Worm (Caenorhabditis elegans) whole organism, young adult: ENCODE results near the gene set-1.

Experiments
- B0019.2 ChIP-seq: fragments of 200-800 bp; sonication (Bioruptor generic); conservative IDR thresholded peaks from 2 replicates; pipeline ENCODE4 v1.3.6; 2022; ENCODE audit warnings: missing genetic modification reagents, missing genetic modification characterization, missing compliant biosample characterization
- B0035.1 ChIP-seq: sonication (generic microtip); optimal IDR thresholded peaks from 2 replicates; lab custom pipeline; 2016; ENCODE audit warnings: missing genetic modification characterization, mild to moderate bottlenecking, missing compliant biosample characterization, missing genotype, missing genetic modification reagents
- D2030.7 ChIP-seq: fragments of 200-800 bp; sonication (Bioruptor generic); IDR thresholded peaks from 2 replicates; pipeline ENCODE4 v1.3.6; 2022; ENCODE audit warnings: missing genetic modification reagents, missing genetic modification characterization, missing compliant biosample characterization
- F23B12.7 ChIP-seq: sonication (generic microtip); optimal IDR thresholded peaks from 2 replicates; lab custom pipeline; 2017; ENCODE audit warnings: missing genetic modification characterization, mild to moderate bottlenecking, missing compliant biosample characterization, antibody characterized with exemption, moderate library complexity; ENCODE audit not compliant: insufficient read depth
- K12H6.12 ChIP-seq: fragments of 200-800 bp; sonication (Bioruptor generic); optimal IDR thresholded peaks from 2 replicates; lab custom pipeline; 2018; ENCODE audit warnings: mild to moderate bottlenecking, missing genetic modification characterization, missing compliant biosample characterization
- Y79H2A.3 ChIP-seq: fragments of 200-800 bp; sonication (Bioruptor generic); conservative IDR thresholded peaks from 2 replicates; pipeline ENCODE4 v1.3.6; 2022; ENCODE audit warnings: missing genetic modification reagents, missing genetic modification characterization, missing compliant biosample characterization
- Y95B8A.8 ChIP-seq: fragments of 200-800 bp; sonication (Bioruptor generic); IDR thresholded peaks from 2 replicates; pipeline ENCODE4 v1.3.6; 2022; ENCODE audit warnings: missing genetic modification reagents, missing genetic modification characterization, missing compliant biosample characterization
- ZK185.1 ChIP-seq: sonication (generic microtip); optimal IDR thresholded peaks from 2 replicates; lab custom pipeline; 2016; ENCODE audit warnings: mild to moderate bottlenecking, missing genetic modification characterization, missing compliant biosample characterization; ENCODE audit not compliant: poor library complexity, severe bottlenecking
- ama-1 ChIP-seq, 3 experiments: fragments of 150-350 bp in 1 of 3; sonication (generic microtip) in 2 of 3; optimal IDR thresholded peaks; 2 replicates each; lab custom pipeline; 2014 to 2018; ENCODE audit warnings: missing biosample characterization in 2 of 3, missing genetic modification characterization in 2 of 3, missing genetic modification reagents in 2 of 3
- aptf-2 ChIP-seq: fragments of 200-800 bp; sonication (Bioruptor generic); conservative IDR thresholded peaks from 2 replicates; pipeline ENCODE4 v1.3.6; 2022; ENCODE audit warnings: missing genetic modification reagents, missing genetic modification characterization, missing compliant biosample characterization
- attf-5 ChIP-seq: fragments of 200-800 bp; sonication (Bioruptor generic); optimal IDR thresholded peaks from 2 replicates; lab custom pipeline; 2018; ENCODE audit warnings: mild to moderate bottlenecking, missing genetic modification characterization, missing compliant biosample characterization
- cebp-1 ChIP-seq, 2 experiments: fragments of 200-800 bp in 1 of 2; sonication (Bioruptor generic) in 1 of 2; sonication (generic microtip) in 1 of 2; IDR thresholded peaks in 1 of 2; optimal IDR thresholded peaks in 1 of 2; 2 replicates each; pipeline versions ENCODE4 v1.3.6 to Lab custom; 2017 to 2022; ENCODE audit warnings: missing compliant biosample characterization in 2 of 2, missing genetic modification characterization in 2 of 2, mild to moderate bottlenecking in 1 of 2, missing genetic modification reagents in 1 of 2, moderate library complexity in 1 of 2
- ceh-27 ChIP-seq: fragments of 200-800 bp; sonication (Bioruptor generic); optimal IDR thresholded peaks from 2 replicates; lab custom pipeline; 2018; ENCODE audit warnings: mild to moderate bottlenecking, missing genetic modification characterization, moderate library complexity, missing compliant biosample characterization
- dox-1 ChIP-seq: fragments of 200-800 bp; sonication (Bioruptor generic); IDR thresholded peaks from 2 replicates; pipeline ENCODE4 v1.3.6; 2022; ENCODE audit warnings: missing genetic modification reagents, missing genetic modification characterization, missing compliant biosample characterization
- egl-44 ChIP-seq: fragments of 200-800 bp; sonication (Bioruptor generic); IDR thresholded peaks from 2 replicates; pipeline ENCODE4 v1.3.6; 2022; ENCODE audit warnings: missing genetic modification reagents, missing genetic modification characterization, missing compliant biosample characterization
- ekl-4 ChIP-seq: fragments of 200-800 bp; sonication (Bioruptor generic); IDR thresholded peaks from 2 replicates; pipeline ENCODE4 v1.3.6; 2022; ENCODE audit warnings: missing genetic modification reagents, missing genetic modification characterization, missing compliant biosample characterization
- fkh-3 ChIP-seq: sonication (generic microtip); optimal IDR thresholded peaks from 2 replicates; lab custom pipeline; 2016; ENCODE audit warnings: mild to moderate bottlenecking, missing genetic modification characterization, missing compliant biosample characterization
- gei-17 ChIP-seq: fragments of 200-800 bp; sonication (Bioruptor generic); optimal IDR thresholded peaks from 2 replicates; lab custom pipeline; 2018; ENCODE audit warnings: mild to moderate bottlenecking, missing genetic modification characterization, missing compliant biosample characterization
- him-1 ChIP-seq: sonication (generic microtip); optimal IDR thresholded peaks from 2 replicates; lab custom pipeline; 2016; ENCODE audit warnings: missing genotype, missing genetic modification reagents, missing genetic modification characterization, missing compliant biosample characterization
- hmg-20 ChIP-seq: fragments of 200-800 bp; sonication (Bioruptor generic); IDR thresholded peaks from 2 replicates; pipeline ENCODE4 v1.3.6; 2022; ENCODE audit warnings: missing genetic modification reagents, missing genetic modification characterization, missing compliant biosample characterization
- hsf-1 ChIP-seq: fragments of 200-800 bp; sonication (Bioruptor generic); IDR thresholded peaks from 2 replicates; pipeline ENCODE4 v1.3.6; 2022; ENCODE audit warnings: missing genetic modification reagents, missing genetic modification characterization, missing compliant biosample characterization
- lin-35 ChIP-seq, 3 experiments: fragments of 150-350 bp in 2 of 3; sonication (generic microtip) in 1 of 3; optimal IDR thresholded peaks; 2 replicates each; lab custom pipeline; 2014 to 2018; ENCODE audit warnings: missing biosample characterization in 3 of 3, missing genetic modification characterization in 3 of 3, missing genetic modification reagents in 3 of 3
- lin-40 ChIP-seq: sonication (generic microtip); optimal IDR thresholded peaks from 2 replicates; lab custom pipeline; 2016; ENCODE audit warnings: missing genetic modification characterization, mild to moderate bottlenecking, missing compliant biosample characterization, missing genotype, missing genetic modification reagents
- lir-1 ChIP-seq: fragments of 200-800 bp; sonication (Bioruptor generic); conservative IDR thresholded peaks from 2 replicates; pipeline ENCODE4 v1.3.6; 2022; ENCODE audit warnings: missing genetic modification reagents, missing genetic modification characterization, missing compliant biosample characterization
- lsl-1 ChIP-seq: fragments of 200-800 bp; sonication (Bioruptor generic); optimal IDR thresholded peaks from 2 replicates; lab custom pipeline; 2018; ENCODE audit warnings: mild to moderate bottlenecking, missing genetic modification characterization, moderate library complexity, missing compliant biosample characterization
- lsy-27 ChIP-seq: sonication (generic microtip); optimal IDR thresholded peaks from 2 replicates; lab custom pipeline; 2017; ENCODE audit warnings: missing genetic modification characterization, mild to moderate bottlenecking, missing compliant biosample characterization, antibody characterized with exemption, missing genotype, borderline replicate concordance; ENCODE audit not compliant: insufficient read depth
- madf-6 ChIP-seq: fragments of 200-800 bp; sonication (Bioruptor generic); IDR thresholded peaks from 2 replicates; pipeline ENCODE4 v1.3.6; 2022; ENCODE audit warnings: missing genetic modification reagents, missing genetic modification characterization, missing compliant biosample characterization
- mxl-1 ChIP-seq: sonication (generic microtip); optimal IDR thresholded peaks from 2 replicates; lab custom pipeline; 2016; ENCODE audit warnings: missing genetic modification characterization, missing compliant biosample characterization
- nhr-120 ChIP-seq: fragments of 200-800 bp; sonication (Bioruptor generic); IDR thresholded peaks from 2 replicates; pipeline ENCODE4 v1.3.6; 2022; ENCODE audit warnings: missing genetic modification characterization, missing compliant biosample characterization
- rcor-1 ChIP-seq: fragments of 200-800 bp; sonication (Bioruptor generic); IDR thresholded peaks from 2 replicates; pipeline ENCODE4 v1.3.6; 2022; ENCODE audit warnings: missing genetic modification reagents, missing genetic modification characterization, missing compliant biosample characterization
- rpc-1 ChIP-seq, 2 experiments: fragments of 150-350 bp in 1 of 2; sonication (generic microtip) in 1 of 2; optimal IDR thresholded peaks; 2 replicates each; lab custom pipeline; 2014 to 2018; ENCODE audit warnings: missing biosample characterization in 1 of 2, missing genetic modification characterization in 1 of 2, missing genetic modification reagents in 1 of 2, missing genotype in 1 of 2
- snpc-1.3 ChIP-seq: sonication (generic microtip); optimal IDR thresholded peaks from 2 replicates; lab custom pipeline; 2017; ENCODE audit warnings: missing genetic modification characterization, mild to moderate bottlenecking, missing compliant biosample characterization, antibody characterized with exemption, moderate library complexity, missing genotype, missing genetic modification reagents; ENCODE audit not compliant: insufficient read depth
- snpc-3.4 ChIP-seq: sonication (generic microtip); optimal IDR thresholded peaks from 2 replicates; lab custom pipeline; 2017; ENCODE audit warnings: missing genetic modification characterization, mild to moderate bottlenecking, missing compliant biosample characterization, antibody characterized with exemption, moderate library complexity, missing genotype, missing genetic modification reagents
- tbp1 ChIP-seq: fragments of 200-800 bp; sonication (Bioruptor generic); optimal IDR thresholded peaks from 2 replicates; lab custom pipeline; 2018; ENCODE audit warnings: mild to moderate bottlenecking, missing genetic modification characterization, missing compliant biosample characterization
- tbx-9 ChIP-seq: sonication (generic microtip); optimal IDR thresholded peaks from 2 replicates; lab custom pipeline; 2016; ENCODE audit warnings: borderline replicate concordance, missing genetic modification characterization, inconsistent platforms, missing compliant biosample characterization
- tlf-1 ChIP-seq: fragments of 200-800 bp; sonication (Bioruptor generic); optimal IDR thresholded peaks from 2 replicates; lab custom pipeline; 2018; ENCODE audit warnings: mild to moderate bottlenecking, missing genetic modification characterization, missing compliant biosample characterization
- unc-130 ChIP-seq: sonication (generic microtip); optimal IDR thresholded peaks from 2 replicates; lab custom pipeline; 2016; ENCODE audit warnings: missing genetic modification reagents, missing genetic modification characterization, missing compliant biosample characterization
- xnd-1 ChIP-seq: sonication (generic microtip); optimal IDR thresholded peaks from 2 replicates; lab custom pipeline; 2016; ENCODE audit warnings: missing genotype, missing genetic modification reagents, missing genetic modification characterization, missing compliant biosample characterization
- ztf-18 ChIP-seq: sonication (generic microtip); optimal IDR thresholded peaks from 2 replicates; lab custom pipeline; 2016; ENCODE audit warnings: missing genotype, mild to moderate bottlenecking, missing genetic modification characterization, missing compliant biosample characterization
- ztf-26 ChIP-seq: sonication (generic microtip); optimal IDR thresholded peaks from 2 replicates; lab custom pipeline; 2017; ENCODE audit warnings: missing genetic modification characterization, missing compliant biosample characterization
- ztf-6 ChIP-seq: fragments of 200-800 bp; sonication (Bioruptor generic); IDR thresholded peaks from 2 replicates; pipeline ENCODE4 v1.3.6; 2022; ENCODE audit warnings: missing genetic modification reagents, missing genetic modification characterization, missing compliant biosample characterization

set-1 gene

ce11 chrIII:6439854-6440253 is 12.3 kb downstream of the set-1 start (continued):
- TF ChIP-seq D2030.7 (GFP tag; lab: Robert Waterston, UW) = peak; percentile 43; the same call in 1 of the 2 replicates
- peak; percentile 55 for TF ChIP-seq snpc-3.4 (tag; lab: Kevin White, UChicago)
- peak; percentile 32 for TF ChIP-seq lsl-1 (GFP tag; lab: Kevin White, UChicago)
- TF ChIP-seq hsf-1 (GFP tag; lab: Robert Waterston, UW) = 0 out of 2 replicates have a peak, but pooled peaks have one; percentile 52
- peak; percentile 1 for TF ChIP-seq xnd-1 (tag; lab: Kevin White, UChicago)
- 0 out of 2 replicates have a peak, but pooled peaks have one; percentile 25 for TF ChIP-seq Y79H2A.3
- TF ChIP-seq, all 124 proteins: peak for 15

ce11 chrIII:6436308-6436707 is 15.9 kb downstream of the set-1 start, which contains the start of gene C05D11.1:
Gene C05D11.1, plus strand, starts transcription at chrIII:6436608.
- TF ChIP-seq lir-1 (GFP tag; lab: Robert Waterston, UW) (no peak), Y95B8A.8 (GFP tag; lab: Robert Waterston, UW) (no peak), lin-35 (GFP tag; optimal IDR thresholded peaks at IDR 0.05; lab: Kevin White, UChicago) (no peak), mxl-1 (tag; lab: Kevin White, UChicago) (no peak), unc-130 (no peak), nhr-120 (GFP tag; lab: Robert Waterston, UW) (no peak), rpc-1 (optimal IDR thresholded peaks at IDR 0.05; lab: Kevin White, UChicago) (no peak), rpc-1 (tag; optimal IDR thresholded peaks at IDR 0.05; lab: Kevin White, UChicago) (no peak), rcor-1 (GFP tag; lab: Robert Waterston, UW) (no peak), gei-17 (no peak), fkh-3 (tag; lab: Kevin White, UChicago) (no peak), ZK185.1 (tag; lab: Kevin White, UChicago) (no peak), lin-40 (tag; lab: Kevin White, UChicago) (no peak), tbx-9 (tag; lab: Kevin White, UChicago) (no peak), madf-6 (GFP tag; lab: Robert Waterston, UW) (no peak), hmg-20 (no peak), aptf-2 (GFP tag; lab: Robert Waterston, UW) (no peak), tlf-1 (GFP tag; lab: Kevin White, UChicago) (no peak), ceh-27 (GFP tag; lab: Kevin White, UChicago) (no peak), dox-1 (GFP tag; lab: Robert Waterston, UW) (no peak), B0035.1 (tag; lab: Kevin White, UChicago) (no peak)

- TF ChIP-seq cebp-1 (GFP tag; IDR thresholded peaks at IDR 0.05; lab: Robert Waterston, UW) = no peak
- TF ChIP-seq cebp-1 (tag; optimal IDR thresholded peaks at IDR 0.05; lab: Kevin White, UChicago) = peak; percentile 15
- 0 out of 2 replicates have a peak, but pooled peaks have one; percentile 41 for TF ChIP-seq ekl-4 (GFP tag; lab: Robert Waterston, UW)
- no peak for TF ChIP-seq K12H6.12 (tag; lab: Kevin White, UChicago)
- TF ChIP-seq him-1 (tag; lab: Kevin White, UChicago) = no peak
Observed at ce11 chrIII:6432939-6433338, 19.2 kb downstream of the set-1 start, which contains the start of gene vps-16. Gene vps-16, plus strand, starts transcription at chrIII:6433239.

ce11 chrIII:6431766-6432228 is 20.4 kb downstream of the set-1 start, which contains the start of the genes mrps-17 and txdc-9:
Gene mrps-17, minus strand, starts transcription at chrIII:6431798.
Gene txdc-9, plus strand, starts transcription at chrIII:6432178.
- TF ChIP-seq madf-6 (GFP tag; lab: Robert Waterston, UW) (peak; percentile 16; the same call in 1 of the 2 replicates), F23B12.7 (tag; lab: Kevin White, UChicago) (peak; percentile 85), snpc-1.3 (tag; lab: Kevin White, UChicago) (peak; percentile 70), ztf-6 (GFP tag; lab: Robert Waterston, UW) (no peak), egl-44 (GFP tag; lab: Robert Waterston, UW) (no peak), tbp1 (GFP tag; lab: Kevin White, UChicago) (peak; percentile 53), B0019.2 (GFP tag; lab: Robert Waterston, UW) (0 out of 2 replicates have a peak, but pooled peaks have one; percentile 39), ama-1 (optimal IDR thresholded peaks at IDR 0.05; lab: Kevin White, UChicago) (no peak), ama-1 (GFP tag; optimal IDR thresholded peaks at IDR 0.05; lab: Kevin White, UChicago) (peak in 1 of 2 experiments; percentile 13), lsl-1 (GFP tag; lab: Kevin White, UChicago) (peak; percentile 48), Y79H2A.3 (no peak), attf-5 (GFP tag; lab: Kevin White, UChicago) (peak; percentile 71), ztf-26 (tag; lab: Kevin White, UChicago) (no peak), lsy-27 (tag; lab: Kevin White, UChicago) (no peak), ztf-18 (tag; lab: Kevin White, UChicago) (peak; percentile 55)
